Worm (Caenorhabditis elegans): ENCODE results near the gene srw-3.

DNA sequence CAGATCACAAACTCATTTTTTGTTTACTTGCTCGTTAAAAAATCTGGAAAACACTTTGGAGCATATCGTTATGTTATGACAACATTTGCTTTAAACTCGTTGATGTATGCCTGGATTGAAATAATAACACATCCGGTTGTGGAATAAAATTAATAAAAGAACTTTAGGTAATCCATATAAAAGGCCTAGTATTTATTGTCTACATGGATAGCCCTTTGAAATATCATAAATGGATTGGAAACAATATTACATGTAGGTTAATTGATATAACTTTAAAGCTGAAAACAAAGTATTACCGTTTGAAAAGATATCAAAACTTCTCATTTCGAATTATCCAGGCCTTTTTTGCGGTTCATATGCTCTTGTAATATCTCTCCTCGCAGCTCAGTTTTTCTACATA lies 14.8 kb upstream of the srw-3 start:
- TF ChIP-seq nhr-237 (tag; optimal IDR thresholded peaks at IDR 0.05) (no peak), skn-1 (tag; optimal IDR thresholded peaks at IDR 0.05) (no peak), snpc-4 (tag; optimal IDR thresholded peaks at IDR 0.05) (no peak), elt-1 (tag; optimal IDR thresholded peaks at IDR 0.05) (no peak), ztf-1 (GFP tag; conservative IDR thresholded peaks at IDR 0.05) (no peak)

All from whole organism, L2 larva.